Worm (Caenorhabditis elegans): ENCODE measurements around the gene E02H4.6.

E02H4.6 gene

ce11 chrX:14252042-14252441 lies at the start of gene E02H4.6:
Gene E02H4.6, minus strand, starts transcription at chrX:14252142.
- no peak for TF ChIP-seq vab-7 (GFP tag; IDR thresholded peaks at IDR 0.05)
- no peak for TF ChIP-seq lin-38 (GFP tag; IDR thresholded peaks at IDR 0.05)
- no peak for TF ChIP-seq php-3 (GFP tag; IDR thresholded peaks at IDR 0.05)
- no peak for TF ChIP-seq nhr-41 (GFP tag; IDR thresholded peaks at IDR 0.05)
- no peak for TF ChIP-seq ztf-7 (tag; optimal IDR thresholded peaks at IDR 0.05)
- TF ChIP-seq ama-1 (optimal IDR thresholded peaks at IDR 0.05), result no peak
- TF ChIP-seq tra-1 (GFP tag; IDR thresholded peaks at IDR 0.05), result no peak
- no peak for TF ChIP-seq F37D6.2 (tag; optimal IDR thresholded peaks at IDR 0.05)
- no peak for TF ChIP-seq fkh-10 (GFP tag; optimal IDR thresholded peaks at IDR 0.05)
- no peak for TF ChIP-seq mxl-3 (GFP tag; optimal IDR thresholded peaks at IDR 0.05)
- no peak for TF ChIP-seq set-16 (GFP tag; IDR thresholded peaks at IDR 0.05)
- TF ChIP-seq lin-1 (GFP tag; IDR thresholded peaks at IDR 0.05), result no peak
- TF ChIP-seq fos-1 (tag; optimal IDR thresholded peaks at IDR 0.05), result no peak
- no peak for TF ChIP-seq pha-4 (GFP tag; IDR thresholded peaks at IDR 0.05)
- no peak for TF ChIP-seq pha-4 (tag; optimal IDR thresholded peaks at IDR 0.05)
- TF ChIP-seq ces-1 (GFP tag; optimal IDR thresholded peaks at IDR 0.05), result no peak
- TF ChIP-seq duxl-1 (tag; optimal IDR thresholded peaks at IDR 0.05; ENCODE audit: poor library complexity), result no peak
- TF ChIP-seq daf-16 (GFP tag; optimal IDR thresholded peaks at IDR 0.05), result no peak
- TF ChIP-seq daf-16 (tag; optimal IDR thresholded peaks at IDR 0.05), result no peak
- no peak for TF ChIP-seq ceh-44 (GFP tag; IDR thresholded peaks at IDR 0.05)

- peak; percentile 46; the same call in 1 of the 2 replicates for TF ChIP-seq madf-9 (GFP tag; conservative IDR thresholded peaks at IDR 0.05)
- TF ChIP-seq madf-5 (GFP tag; IDR thresholded peaks at IDR 0.05), result 0 out of 4 replicates have a peak, but pooled peaks of 1 of the 2 experiments have one; percentile 48
- TF ChIP-seq lin-15B (tag; optimal IDR thresholded peaks at IDR 0.05), result no peak
- no peak for TF ChIP-seq ceh-32 (tag; optimal IDR thresholded peaks at IDR 0.05; ENCODE audit: poor library complexity)
- no peak for TF ChIP-seq pha-4 (GFP tag; IDR thresholded peaks at IDR 0.05)
- peak; percentile 10 for TF ChIP-seq pha-4 (tag; optimal IDR thresholded peaks at IDR 0.05)
- TF ChIP-seq duxl-1 (tag; optimal IDR thresholded peaks at IDR 0.05; ENCODE audit: poor library complexity), result peak; percentile 69
- TF ChIP-seq nhr-11 (tag; optimal IDR thresholded peaks at IDR 0.05), result peak; percentile 59
- TF ChIP-seq daf-19 (GFP tag; conservative IDR thresholded peaks at IDR 0.05), result no peak
- peak; percentile 46; the same call in 1 of the 2 replicates for TF ChIP-seq lim-7 (GFP tag; IDR thresholded peaks at IDR 0.05)
- no peak for TF ChIP-seq lir-3 (tag; optimal IDR thresholded peaks at IDR 0.05)
- TF ChIP-seq Y5F2A.4 (GFP tag; optimal IDR thresholded peaks at IDR 0.05), result no peak
- no peak for TF ChIP-seq daf-12 (tag; optimal IDR thresholded peaks at IDR 0.05)
- no peak for TF ChIP-seq D1046.2 (GFP tag; IDR thresholded peaks at IDR 0.05)
- TF ChIP-seq nhr-111 (GFP tag; optimal IDR thresholded peaks at IDR 0.05), result no peak
- no peak for TF ChIP-seq zfp-2 (tag; optimal IDR thresholded peaks at IDR 0.05)
- TF ChIP-seq egl-43 (GFP tag; IDR thresholded peaks at IDR 0.05), result peak; percentile 79
- no peak for TF ChIP-seq php-3 (GFP tag; IDR thresholded peaks at IDR 0.05)
- no peak for TF ChIP-seq cey-2 (tag; optimal IDR thresholded peaks at IDR 0.05; ENCODE audit: borderline replicate concordance, insufficient read depth)
- peak; percentile 78 for TF ChIP-seq rbr-2 (tag; optimal IDR thresholded peaks at IDR 0.05)
- peak; percentile 47 for TF ChIP-seq nhr-28 (tag; optimal IDR thresholded peaks at IDR 0.05)
- no peak for TF ChIP-seq R02D3.7 (tag; optimal IDR thresholded peaks at IDR 0.05)
- peak; percentile 43 for TF ChIP-seq F37D6.2 (tag; optimal IDR thresholded peaks at IDR 0.05)
- no peak for TF ChIP-seq Y75B8A.6 (GFP tag; IDR thresholded peaks at IDR 0.05)
- peak; percentile 73 for TF ChIP-seq hmg-1.1 (GFP tag; IDR thresholded peaks at IDR 0.05)
- TF ChIP-seq nhr-237 (tag; optimal IDR thresholded peaks at IDR 0.05), result no peak
- TF ChIP-seq ceh-20 (GFP tag; IDR thresholded peaks at IDR 0.05), result peak; percentile 79
- TF ChIP-seq T26A8.4 (GFP tag; IDR thresholded peaks at IDR 0.05), result 0 out of 2 replicates have a peak, but pooled peaks have one; percentile 61
- TF ChIP-seq lin-39 (tag; optimal IDR thresholded peaks at IDR 0.05), result no peak
- TF ChIP-seq aly-2 (tag; optimal IDR thresholded peaks at IDR 0.05), result no peak
- no peak for TF ChIP-seq dmd-8 (GFP tag; IDR thresholded peaks at IDR 0.05)
- TF ChIP-seq mxl-3 (GFP tag; optimal IDR thresholded peaks at IDR 0.05), result peak; percentile 39
- TF ChIP-seq unc-62 (GFP tag; optimal IDR thresholded peaks at IDR 0.05 in 1 of 2), result peak in 1 of 2 experiments; percentile 99
- TF ChIP-seq unc-62 (tag; optimal IDR thresholded peaks at IDR 0.05), result no peak
- no peak for TF ChIP-seq ama-1 (optimal IDR thresholded peaks at IDR 0.05)
- TF ChIP-seq nhr-76 (tag; optimal IDR thresholded peaks at IDR 0.05), result no peak
- TF ChIP-seq unc-39 (tag; optimal IDR thresholded peaks at IDR 0.05), result no peak
- TF ChIP-seq T20F7.1 (GFP tag; optimal IDR thresholded peaks at IDR 0.05), result no peak
Measured at ce11 chrX:14297209-14297608, 45.3 kb upstream of the E02H4.6 start.

Measured in whole organism, L4 larva.